Fruit fly (Drosophila melanogaster) whole organism, wandering third instar larva: ENCODE measurements around the gene dachs.

Experiments
- Abd-B ChIP-seq: fragments of >200 bp; optimal IDR thresholded peaks from 2 replicates; lab custom pipeline; 2017; ENCODE audit warnings: missing biosample characterization, missing genetic modification characterization
- HLH106 ChIP-seq: fragments of 200-800 bp; optimal IDR thresholded peaks from 3 replicates; lab custom pipeline; 2019; ENCODE audit warnings: missing biosample characterization, mild to moderate bottlenecking, missing genetic modification characterization, moderate library complexity
- Mio ChIP-seq: sonication (Bioruptor generic); optimal IDR thresholded peaks from 2 replicates; lab custom pipeline; 2016; ENCODE audit warnings: missing biosample characterization, missing genetic modification characterization
- Myc ChIP-seq: fragments of >200 bp; optimal IDR thresholded peaks from 2 replicates; lab custom pipeline; 2017
- OdsH ChIP-seq: fragments of 200-800 bp; sonication (Bioruptor generic); optimal IDR thresholded peaks from 2 replicates; lab custom pipeline; 2016; ENCODE audit warnings: missing biosample characterization, mild to moderate bottlenecking, missing genetic modification characterization
- Vsx2 ChIP-seq: fragments of 200-300, 225-300 bp; sonication (Bioruptor generic); optimal IDR thresholded peaks from 2 replicates; lab custom pipeline; 2018; ENCODE audit warnings: missing biosample characterization, missing genetic modification characterization; ENCODE audit not compliant: partially characterized antibody
- br ChIP-seq: fragments of 200-800 bp; sonication (Bioruptor generic); optimal IDR thresholded peaks from 2 replicates; lab custom pipeline; 2016; ENCODE audit warnings: missing biosample characterization, missing genetic modification characterization
- h ChIP-seq: fragments of 200-800 bp; sonication (Bioruptor generic); optimal IDR thresholded peaks from 3 replicates; lab custom pipeline; 2016; ENCODE audit warnings: missing biosample characterization, mild to moderate bottlenecking, missing genetic modification characterization
- tai ChIP-seq: sonication (Bioruptor generic); optimal IDR thresholded peaks from 2 replicates; lab custom pipeline; 2016; ENCODE audit warnings: missing biosample characterization, missing genetic modification characterization

- TF ChIP-seq Myc (lab: Kevin White, UChicago) (no peak), Mio (GFP tag; lab: Kevin White, UChicago) (no peak), OdsH (GFP tag; lab: Kevin White, UChicago) (no peak), h (GFP tag; lab: Kevin White, UChicago) (no peak), br (GFP tag; lab: Kevin White, UChicago) (no peak), Abd-B (GFP tag; lab: Kevin White, UChicago) (no peak), Vsx2 (GFP tag; lab: Kevin White, UChicago) (no peak), tai (GFP tag; lab: Kevin White, UChicago) (no peak), HLH106 (no peak)
Measured at dm6 chr2L:8433512-8433911, 33.1 kb upstream of the dachs start, which contains the start of gene grk.
